Fruit fly (Drosophila melanogaster): ENCODE results near the gene tna.

Gene tna

DNA sequence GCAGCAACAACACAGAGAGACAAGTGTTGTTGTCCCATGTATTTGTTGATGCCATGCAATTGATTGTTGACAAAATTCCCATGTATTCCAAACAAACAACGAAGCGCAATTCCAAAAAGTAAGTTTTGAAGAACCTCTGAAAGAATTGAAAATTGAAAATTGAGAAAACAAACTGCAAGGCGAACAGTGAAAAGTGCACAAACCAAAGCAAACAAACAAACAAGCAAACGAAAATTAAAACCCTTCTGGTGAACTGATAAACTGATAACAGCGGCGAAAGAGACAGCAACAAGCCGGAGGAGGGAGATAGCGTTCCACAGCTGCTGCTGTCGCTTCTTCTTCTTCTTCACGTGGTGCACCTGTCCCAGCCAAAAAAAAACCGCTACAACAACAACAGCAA, 23.2 kb downstream of the tna start (continued):
- TF ChIP-seq CG34224 (GFP tag; IDR thresholded peaks at IDR 0.05; ENCODE audit: partially characterized antibody) (no peak), Dfd (GFP tag; optimal IDR thresholded peaks at IDR 0.05) (no peak), sug (tag; optimal IDR thresholded peaks at IDR 0.05) (no peak), CG30403 (GFP tag; optimal IDR thresholded peaks at IDR 0.05) (no peak), CG6854 (GFP tag; optimal IDR thresholded peaks at IDR 0.05) (no peak), CoRest (tag; optimal IDR thresholded peaks at IDR 0.05) (no peak), ab (GFP tag; optimal IDR thresholded peaks at IDR 0.05) (no peak), CG17912 (GFP tag; optimal IDR thresholded peaks at IDR 0.05) (no peak), sens (GFP tag) (peak; percentile 82), ewg (GFP tag; optimal IDR thresholded peaks at IDR 0.05) (no peak), Dbx (GFP tag; IDR thresholded peaks at IDR 0.05) (no peak), CG10979 (tag; optimal IDR thresholded peaks at IDR 0.05) (peak; percentile 7), bigmax (GFP tag; optimal IDR thresholded peaks at IDR 0.05) (no peak), insv (GFP tag; optimal IDR thresholded peaks at IDR 0.05) (no peak), trh (GFP tag; optimal IDR thresholded peaks at IDR 0.05) (no peak), usp (GFP tag; optimal IDR thresholded peaks at IDR 0.05) (no peak), klu (GFP tag; IDR thresholded peaks at IDR 0.05) (no peak), danr (GFP tag; IDR thresholded peaks at IDR 0.05) (no peak), Elba2 (GFP tag; optimal IDR thresholded peaks at IDR 0.05) (no peak), Hr78 (GFP tag; optimal IDR thresholded peaks at IDR 0.05) (no peak), CG12659 (GFP tag; optimal IDR thresholded peaks at IDR 0.05) (no peak), Drgx (GFP tag; IDR thresholded peaks at IDR 0.05) (no peak), wek (GFP tag; optimal IDR thresholded peaks at IDR 0.05) (no peak), Poxn (GFP tag; IDR thresholded peaks at IDR 0.05) (no peak), nerfin-2 (GFP tag; IDR thresholded peaks at IDR 0.05; ENCODE audit: partially characterized antibody) (no peak), odd (GFP tag; optimal IDR thresholded peaks at IDR 0.05) (no peak), Oli (tag; optimal IDR thresholded peaks at IDR 0.05) (no peak), CG14014 (GFP tag; IDR thresholded peaks at IDR 0.05) (no peak), Abd-B (GFP tag; optimal IDR thresholded peaks at IDR 0.05) (no peak), CG11695 (GFP tag; IDR thresholded peaks at IDR 0.05) (no peak), HmgZ (tag; optimal IDR thresholded peaks at IDR 0.05) (no peak), CG13123 (GFP tag; optimal IDR thresholded peaks at IDR 0.05) (no peak), pan (optimal IDR thresholded peaks at IDR 0.05) (no peak), pan (GFP tag; optimal IDR thresholded peaks at IDR 0.05 in 1 of 2, IDR thresholded peaks at IDR 0.05 in 1 of 2) (no peak), p53 (GFP tag; optimal IDR thresholded peaks at IDR 0.05) (no peak), HHEX (GFP tag; optimal IDR thresholded peaks at IDR 0.05) (peak; percentile 15), esg (GFP tag; conservative IDR thresholded peaks at IDR 0.05) (no peak), bcd (GFP tag; optimal IDR thresholded peaks at IDR 0.05) (no peak), CG4424 (GFP tag; optimal IDR thresholded peaks at IDR 0.05) (peak; percentile 18), Atf3 (GFP tag; optimal IDR thresholded peaks at IDR 0.05) (no peak), CG18619 (GFP tag; optimal IDR thresholded peaks at IDR 0.05) (no peak), CG3847 (GFP tag; IDR thresholded peaks at IDR 0.05) (no peak), luna (GFP tag; optimal IDR thresholded peaks at IDR 0.05) (no peak), Xbp1 (GFP tag; optimal IDR thresholded peaks at IDR 0.05) (no peak), CG7928 (GFP tag; optimal IDR thresholded peaks at IDR 0.05) (no peak), da (GFP tag; optimal IDR thresholded peaks at IDR 0.05) (peak; percentile 64), CG3407 (GFP tag; optimal IDR thresholded peaks at IDR 0.05) (peak; percentile 32), CG8281 (tag; optimal IDR thresholded peaks at IDR 0.05) (no peak), CHES-1-like (GFP tag; optimal IDR thresholded peaks at IDR 0.05) (no peak), D19A (tag; optimal IDR thresholded peaks at IDR 0.05) (no peak), abd-A (tag; optimal IDR thresholded peaks at IDR 0.05) (no peak), tgo (GFP tag; IDR thresholded peaks at IDR 0.05) (no peak)

Measured in whole organism, embryonic.